Worm (Caenorhabditis elegans) whole organism, early embryonic: ENCODE results near the gene dpy-21.

Source experiments
- F13C5.2 ChIP-seq: sonication (generic microtip); optimal IDR thresholded peaks from 2 replicates; lab custom pipeline; 2017; ENCODE audit warnings: mild to moderate bottlenecking, missing genetic modification characterization, inconsistent platforms, missing compliant biosample characterization
- ama-1 ChIP-seq: fragments of 150-350 bp; optimal IDR thresholded peaks from 2 replicates; lab custom pipeline; 2014
- ceh-13 ChIP-seq: fragments of 200-800 bp; sonication (Bioruptor generic); optimal IDR thresholded peaks from 2 replicates; lab custom pipeline; 2018; ENCODE audit warnings: mild to moderate bottlenecking, missing genetic modification characterization, missing compliant biosample characterization
- ets-7 ChIP-seq: sonication (generic microtip); optimal IDR thresholded peaks from 2 replicates; lab custom pipeline; 2016; ENCODE audit warnings: missing genotype, missing genetic modification characterization, missing compliant biosample characterization
- flt-1 ChIP-seq: fragments of 200-800 bp; sonication (Bioruptor generic); IDR thresholded peaks from 2 replicates; pipeline ENCODE4 v1.3.6; 2022; ENCODE audit warnings: missing genetic modification characterization, missing compliant biosample characterization
- hmbx-1 ChIP-seq: sonication (generic microtip); optimal IDR thresholded peaks from 2 replicates; lab custom pipeline; 2016; ENCODE audit warnings: mild to moderate bottlenecking, missing genetic modification characterization, missing compliant biosample characterization
- hnd-1 ChIP-seq: sonication (generic microtip); optimal IDR thresholded peaks from 2 replicates; lab custom pipeline; 2016; ENCODE audit warnings: missing genetic modification characterization, missing compliant biosample characterization
- pes-1 ChIP-seq: fragments of 200-800 bp; sonication (Bioruptor generic); IDR thresholded peaks from 2 replicates; pipeline ENCODE4 v1.3.6; 2022; ENCODE audit warnings: missing genetic modification reagents, missing genetic modification characterization, missing compliant biosample characterization
- sea-1 ChIP-seq: fragments of 200-800 bp; sonication (Bioruptor generic); conservative IDR thresholded peaks from 2 replicates; pipeline ENCODE4 v1.3.6; 2022; ENCODE audit warnings: missing genetic modification characterization, missing compliant biosample characterization
- tbx-37 ChIP-seq: fragments of 200-800 bp; sonication (Bioruptor generic); conservative IDR thresholded peaks from 2 replicates; pipeline ENCODE4 v1.3.6; 2022; ENCODE audit warnings: missing genetic modification reagents, missing genetic modification characterization, missing compliant biosample characterization
- tra-4 ChIP-seq: sonication (generic microtip); optimal IDR thresholded peaks from 2 replicates; lab custom pipeline; 2017; ENCODE audit warnings: missing genetic modification characterization, missing compliant biosample characterization

DNA sequence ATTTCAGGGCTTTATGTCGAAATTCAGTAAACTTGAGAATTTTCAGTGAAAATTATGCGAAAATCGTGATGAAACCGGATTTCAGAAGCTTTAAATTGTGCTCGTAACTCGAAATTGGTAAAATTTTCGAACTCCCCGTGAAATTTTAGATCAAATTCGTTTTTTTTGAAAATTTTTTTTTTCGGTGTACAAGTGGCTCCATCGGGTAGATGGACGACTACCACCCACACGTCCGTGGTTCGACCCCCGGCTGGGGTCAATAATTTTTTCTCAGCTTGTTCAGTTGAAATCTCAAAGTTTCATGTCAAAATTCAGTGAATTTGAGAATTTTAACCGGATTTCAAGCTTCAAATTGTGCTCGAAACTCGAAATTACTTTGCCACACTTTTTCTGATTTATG lies 13.1 kb downstream of the dpy-21 start:
- TF ChIP-seq ets-7 (tag; lab: Kevin White, UChicago): no peak
- TF ChIP-seq hmbx-1: no peak
- TF ChIP-seq flt-1 (GFP tag; lab: Robert Waterston, UW): no peak
- TF ChIP-seq ama-1 (lab: Kevin White, UChicago): no peak
- TF ChIP-seq tra-4 (tag; lab: Kevin White, UChicago): no peak
- TF ChIP-seq hnd-1 (tag; lab: Kevin White, UChicago): no peak
- TF ChIP-seq sea-1 (GFP tag; lab: Robert Waterston, UW): no peak
- no peak for TF ChIP-seq tbx-37 (GFP tag; lab: Robert Waterston, UW)
- no peak for TF ChIP-seq ceh-13
- TF ChIP-seq pes-1 (GFP tag; lab: Robert Waterston, UW): no peak
- TF ChIP-seq F13C5.2 (tag; lab: Kevin White, UChicago): no peak
